Fruit fly (Drosophila melanogaster) whole organism, embryonic: Measurements from ENCODE around the gene Fpgs1.
A peak's percentile ranks its signal among the peaks of the same experiment; 100 is the strongest.

Experiments used
- Blimp-1 ChIP-seq: fragments of 200-800 bp; sonication (Bioruptor generic); optimal IDR thresholded peaks from 3 replicates; lab custom pipeline; 2018; ENCODE audit warnings: missing biosample characterization, missing genetic modification characterization, mild to moderate bottlenecking, moderate library complexity, missing genetic modification reagents
- CG10147 ChIP-seq: fragments of 200-800 bp; sonication (Bioruptor generic); optimal IDR thresholded peaks from 2 replicates; lab custom pipeline; 2019; ENCODE audit warnings: missing biosample characterization, mild to moderate bottlenecking, missing genetic modification characterization, moderate library complexity
- CG10321 ChIP-seq: fragments of 200-800 bp; sonication (Bioruptor generic); IDR thresholded peaks from 2 replicates; pipeline ENCODE4 v1.3.6; 2022; ENCODE audit warnings: missing biosample characterization, missing genetic modification characterization
- CG10366 ChIP-seq: fragments of 200-800 bp; sonication (Bioruptor generic); IDR thresholded peaks from 2 replicates; pipeline ENCODE4 v1.3.6; 2022; ENCODE audit warnings: missing biosample characterization, missing genetic modification characterization
- CG10462 ChIP-seq: fragments of 200-800 bp; sonication (Bioruptor generic); optimal IDR thresholded peaks from 2 replicates; lab custom pipeline; 2016; ENCODE audit warnings: missing biosample characterization, missing genetic modification characterization
- CG10654 ChIP-seq: fragments of 200-800 bp; sonication (Bioruptor generic); optimal IDR thresholded peaks from 2 replicates; lab custom pipeline; 2016; ENCODE audit warnings: missing biosample characterization, missing genetic modification characterization
- CG12769 ChIP-seq: fragments of 200-800 bp; sonication (Bioruptor generic); optimal IDR thresholded peaks from 2 replicates; lab custom pipeline; 2019; ENCODE audit warnings: missing biosample characterization, mild to moderate bottlenecking, missing genetic modification characterization, moderate library complexity
- CG14441 ChIP-seq: fragments of 200-800 bp; sonication (Bioruptor generic); IDR thresholded peaks from 2 replicates; pipeline ENCODE4 v1.3.6; 2022; ENCODE audit warnings: missing biosample characterization, missing genetic modification characterization
- CG18011 ChIP-seq: fragments of 200-800 bp; sonication (Bioruptor generic); optimal IDR thresholded peaks from 2 replicates; lab custom pipeline; 2017; ENCODE audit warnings: missing biosample characterization, missing genetic modification characterization, mild to moderate bottlenecking, moderate library complexity, missing genotype
- CG30020 ChIP-seq: fragments of 200-800 bp; optimal IDR thresholded peaks from 2 replicates; lab custom pipeline; 2019; ENCODE audit warnings: missing biosample characterization, mild to moderate bottlenecking, missing genetic modification characterization, moderate library complexity
- CG4282 ChIP-seq: fragments of 200-800 bp; sonication (Bioruptor generic); optimal IDR thresholded peaks from 2 replicates; lab custom pipeline; 2016; ENCODE audit warnings: missing biosample characterization, missing genetic modification characterization
- CG4404 ChIP-seq: fragments of 200-800 bp; sonication (Bioruptor generic); IDR thresholded peaks from 2 replicates; pipeline ENCODE4 v1.3.6; 2022; ENCODE audit warnings: missing biosample characterization, missing genetic modification characterization
- CG6683 ChIP-seq: fragments of 200-800 bp; sonication (Bioruptor generic); optimal IDR thresholded peaks from 2 replicates; lab custom pipeline; 2017; ENCODE audit warnings: missing biosample characterization, mild to moderate bottlenecking, missing genetic modification characterization, missing genetic modification reagents
- CG7839 ChIP-seq: fragments of 200-800 bp; sonication (Bioruptor generic); optimal IDR thresholded peaks from 3 replicates; lab custom pipeline; 2018; ENCODE audit warnings: missing biosample characterization, mild to moderate bottlenecking, missing genetic modification characterization, moderate library complexity
- Chrac-16 ChIP-seq: fragments of 200-800 bp; sonication (Bioruptor generic); optimal IDR thresholded peaks from 3 replicates; lab custom pipeline; 2016; ENCODE audit warnings: missing biosample characterization, missing genetic modification characterization
- D ChIP-seq, 2 experiments: fragments of 200-800 bp in 1 of 2; fragments of >200 bp in 1 of 2; sonication (Bioruptor generic) in 1 of 2; optimal IDR thresholded peaks; 2 replicates in 1 of 2; 3 replicates in 1 of 2; lab custom pipeline; 2017; ENCODE audit warnings: mild to moderate bottlenecking in 1 of 2, missing biosample characterization in 1 of 2, missing genetic modification characterization in 1 of 2, missing genetic modification reagents in 1 of 2
- D19A ChIP-seq: fragments of 200-800 bp; optimal IDR thresholded peaks from 3 replicates; lab custom pipeline; 2019; ENCODE audit warnings: missing biosample characterization, mild to moderate bottlenecking, missing genetic modification characterization, moderate library complexity
- Dek ChIP-seq: fragments of 200-800 bp; sonication (Bioruptor generic); optimal IDR thresholded peaks from 3 replicates; lab custom pipeline; 2019; ENCODE audit warnings: missing biosample characterization, mild to moderate bottlenecking, missing genetic modification characterization, moderate library complexity
- H15 ChIP-seq: fragments of 200-800 bp; sonication (Bioruptor generic); IDR thresholded peaks from 3 replicates; pipeline ENCODE4 v1.3.6; 2022; ENCODE audit warnings: missing biosample characterization, missing genetic modification characterization
- Hand ChIP-seq: fragments of 200-800 bp; sonication (Bioruptor generic); optimal IDR thresholded peaks from 2 replicates; lab custom pipeline; 2017; ENCODE audit warnings: mild to moderate bottlenecking, missing biosample characterization, missing genetic modification reagents, missing genetic modification characterization
- Hr51 ChIP-seq, 2 experiments: fragments of 200-800 bp; sonication (Bioruptor generic); optimal IDR thresholded peaks; 2 replicates in 1 of 2; 3 replicates in 1 of 2; lab custom pipeline; 2016 to 2018; ENCODE audit warnings: missing biosample characterization in 2 of 2, missing genetic modification characterization in 2 of 2, mild to moderate bottlenecking in 1 of 2, moderate library complexity in 1 of 2
- Lhr ChIP-seq: fragments of 200-800 bp; sonication (Bioruptor generic); optimal IDR thresholded peaks from 3 replicates; lab custom pipeline; 2017; ENCODE audit warnings: mild to moderate bottlenecking, missing biosample characterization, missing genetic modification reagents, missing genetic modification characterization
- NC2β ChIP-seq: fragments of 200-800 bp; sonication (Bioruptor generic); optimal IDR thresholded peaks from 2 replicates; lab custom pipeline; 2016; ENCODE audit warnings: missing biosample characterization, missing genetic modification characterization
- Nf-YB ChIP-seq: fragments of 200-800 bp; sonication (Bioruptor generic); optimal IDR thresholded peaks from 3 replicates; lab custom pipeline; 2019; ENCODE audit warnings: missing biosample characterization, mild to moderate bottlenecking, missing genetic modification characterization, moderate library complexity
- Optix ChIP-seq: fragments of 200-800 bp; sonication (Bioruptor generic); IDR thresholded peaks from 3 replicates; pipeline ENCODE4 v1.3.6; 2022; ENCODE audit warnings: missing biosample characterization, missing genetic modification characterization
- Vsx1 ChIP-seq: fragments of 200-800 bp; sonication (Bioruptor generic); optimal IDR thresholded peaks from 2 replicates; lab custom pipeline; 2017; ENCODE audit warnings: missing biosample characterization, mild to moderate bottlenecking, missing genetic modification characterization, missing genetic modification reagents
- ac ChIP-seq: fragments of 200-800 bp; sonication (Bioruptor generic); optimal IDR thresholded peaks from 3 replicates; lab custom pipeline; 2017; ENCODE audit warnings: missing biosample characterization, mild to moderate bottlenecking, missing genetic modification characterization
- br ChIP-seq: fragments of >200 bp; optimal IDR thresholded peaks from 2 replicates; lab custom pipeline; 2017
- en ChIP-seq: fragments of 200-800 bp; sonication (Bioruptor generic); optimal IDR thresholded peaks from 2 replicates; lab custom pipeline; 2016; ENCODE audit warnings: missing biosample characterization, missing genetic modification characterization
- fd96Cb ChIP-seq: fragments of 200-800 bp; sonication (Bioruptor generic); optimal IDR thresholded peaks from 2 replicates; lab custom pipeline; 2018; ENCODE audit warnings: missing biosample characterization, mild to moderate bottlenecking, missing genetic modification characterization, moderate library complexity
- fru ChIP-seq: fragments of >200 bp; optimal IDR thresholded peaks from 2 replicates; lab custom pipeline; 2017
- ftz-f1 ChIP-seq: fragments of 200-800 bp; sonication (Bioruptor generic); optimal IDR thresholded peaks from 2 replicates; lab custom pipeline; 2016; ENCODE audit warnings: missing biosample characterization, missing genetic modification characterization
- gce ChIP-seq: fragments of 200-800 bp; sonication (Bioruptor generic); IDR thresholded peaks from 3 replicates; pipeline ENCODE4 v1.3.6; 2022; ENCODE audit warnings: missing biosample characterization, missing genetic modification characterization
- gem ChIP-seq: fragments of 200-800 bp; sonication (Bioruptor generic); optimal IDR thresholded peaks from 2 replicates; lab custom pipeline; 2019; ENCODE audit warnings: missing biosample characterization, mild to moderate bottlenecking, missing genetic modification characterization, moderate library complexity
- gsb ChIP-seq: fragments of 200-800 bp; sonication (Bioruptor generic); IDR thresholded peaks from 2 replicates; pipeline ENCODE4 v1.3.6; 2022; ENCODE audit warnings: missing biosample characterization, missing genetic modification characterization
- jumu ChIP-seq: fragments of 200-800 bp; sonication (Bioruptor generic); optimal IDR thresholded peaks from 3 replicates; lab custom pipeline; 2016; ENCODE audit warnings: missing biosample characterization, missing genetic modification characterization
- kni ChIP-seq: fragments of 200-800 bp; sonication (Bioruptor generic); optimal IDR thresholded peaks from 3 replicates; lab custom pipeline; 2017; ENCODE audit warnings: mild to moderate bottlenecking, missing biosample characterization, missing genetic modification reagents, missing genetic modification characterization
- nau ChIP-seq: fragments of 200-800 bp; sonication (Bioruptor generic); optimal IDR thresholded peaks from 3 replicates; lab custom pipeline; 2017; ENCODE audit warnings: missing biosample characterization, mild to moderate bottlenecking, missing genetic modification characterization, missing genetic modification reagents
- nerfin-2 ChIP-seq: fragments of 200-800 bp; sonication (Bioruptor generic); IDR thresholded peaks from 2 replicates; pipeline ENCODE4 v1.3.6; 2022; ENCODE audit warnings: missing biosample characterization, missing genetic modification characterization; ENCODE audit not compliant: partially characterized antibody
- pan ChIP-seq, 4 experiments: fragments of >200 bp in 3 of 4; fragments of 200-800 bp in 1 of 4; sonication (Bioruptor generic) in 1 of 4; optimal IDR thresholded peaks in 3 of 4; IDR thresholded peaks in 1 of 4; 2 replicates each; pipeline versions ENCODE4 v1.3.6 to Lab custom; 2017 to 2022; ENCODE audit warnings: missing biosample characterization in 2 of 4, missing genetic modification characterization in 2 of 4, mixed read lengths in 1 of 4
- pita ChIP-seq: fragments of 200-800 bp; sonication (Bioruptor generic); optimal IDR thresholded peaks from 2 replicates; lab custom pipeline; 2017; ENCODE audit warnings: missing biosample characterization, mild to moderate bottlenecking, missing genetic modification characterization
- row ChIP-seq: fragments of 200-800 bp; sonication (Bioruptor generic); IDR thresholded peaks from 3 replicates; pipeline ENCODE4 v1.3.6; 2022; ENCODE audit warnings: missing biosample characterization, missing genetic modification characterization
- sens-2 ChIP-seq: fragments of 200-800 bp; sonication (Bioruptor generic); IDR thresholded peaks from 2 replicates; pipeline ENCODE4 v1.3.6; 2022; ENCODE audit warnings: missing biosample characterization, missing genetic modification characterization
- shn ChIP-seq: fragments of 200-800 bp; sonication (Bioruptor generic); optimal IDR thresholded peaks from 3 replicates; lab custom pipeline; 2016; ENCODE audit warnings: missing biosample characterization, missing genetic modification characterization
- sisA ChIP-seq: fragments of 200-800 bp; sonication (Bioruptor generic); IDR thresholded peaks from 2 replicates; pipeline ENCODE4 v1.3.6; 2022; ENCODE audit warnings: missing biosample characterization, missing genetic modification characterization
- so ChIP-seq: fragments of 200-800 bp; sonication (Bioruptor generic); IDR thresholded peaks from 3 replicates; pipeline ENCODE4 v1.3.6; 2022; ENCODE audit warnings: missing biosample characterization, missing genetic modification characterization
- trh ChIP-seq: fragments of 200-800 bp; sonication (Bioruptor generic); optimal IDR thresholded peaks from 2 replicates; lab custom pipeline; 2016; ENCODE audit warnings: missing biosample characterization, missing genetic modification characterization
- vvl ChIP-seq: fragments of 200-800 bp; sonication (Bioruptor generic); IDR thresholded peaks from 2 replicates; pipeline ENCODE4 v1.3.6; 2022; ENCODE audit warnings: missing biosample characterization, missing genetic modification characterization
- zen ChIP-seq: fragments of 200-800 bp; sonication (Bioruptor generic); optimal IDR thresholded peaks from 3 replicates; lab custom pipeline; 2018; ENCODE audit warnings: missing biosample characterization, mild to moderate bottlenecking, missing genetic modification characterization, moderate library complexity

Gene Fpgs1

DNA sequence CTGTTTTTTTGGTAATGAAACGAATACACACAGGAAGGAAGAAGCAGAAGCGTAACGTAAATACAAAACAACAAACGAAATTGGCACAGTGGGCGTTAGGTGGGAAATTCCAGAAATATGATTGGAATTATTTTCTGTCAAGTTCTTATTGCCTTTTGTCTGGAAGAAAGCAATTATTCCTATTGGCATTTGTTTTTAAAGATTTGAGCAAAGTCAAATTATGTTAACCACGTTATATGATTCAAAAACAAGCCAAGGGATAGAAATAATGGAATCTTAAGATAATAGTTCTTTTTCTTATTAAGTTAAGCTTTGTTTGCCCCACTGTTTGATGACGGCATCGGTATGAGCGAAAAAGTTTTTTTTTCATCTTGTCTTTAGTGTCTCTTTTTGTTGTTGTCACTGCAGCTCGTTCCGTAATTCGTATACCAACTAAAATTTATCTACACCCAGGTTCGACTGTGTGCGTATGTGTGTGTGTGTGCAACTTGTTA is 32.1 kb upstream of the Fpgs1 start (continued):
- TF ChIP-seq D (optimal IDR thresholded peaks at IDR 0.05; lab: Kevin White, UChicago) (no peak), D (GFP tag; optimal IDR thresholded peaks at IDR 0.05; lab: Kevin White, UChicago) (peak; percentile 89), CG7839 (tag; lab: Kevin White, UChicago) (peak; percentile 98), pan (optimal IDR thresholded peaks at IDR 0.05; lab: Kevin White, UChicago) (no peak), pan (GFP tag; optimal IDR thresholded peaks at IDR 0.05 in 1 of 2, IDR thresholded peaks at IDR 0.05 in 1 of 2) (peak in 1 of 2 experiments; percentile 95), pita (GFP tag; lab: Kevin White, UChicago) (no peak), Dek (peak; percentile 97), jumu (GFP tag; lab: Kevin White, UChicago) (peak; percentile 92), Hand (GFP tag; lab: Kevin White, UChicago) (peak; percentile 93), sens-2 (GFP tag; lab: Robert Waterston, UW) (peak; percentile 73), vvl (peak; percentile 94), ftz-f1 (GFP tag; lab: Kevin White, UChicago) (no peak), trh (GFP tag; lab: Kevin White, UChicago) (peak; percentile 88), CG10147 (peak; percentile 96), CG10654 (GFP tag; lab: Kevin White, UChicago) (peak; percentile 91), gce (GFP tag; lab: Robert Waterston, UW) (peak; percentile 87; the same call in 2 of the 3 replicates), gem (tag; lab: Kevin White, UChicago) (peak; percentile 98), Vsx1 (GFP tag; lab: Kevin White, UChicago) (peak; percentile 81), kni (GFP tag; lab: Kevin White, UChicago) (no peak), Hr51 (GFP tag; optimal IDR thresholded peaks at IDR 0.05; lab: Kevin White, UChicago) (peak; percentile 92 to 98), CG4282 (GFP tag; lab: Kevin White, UChicago) (peak; percentile 93), CG30020 (tag; lab: Kevin White, UChicago) (peak; percentile 71), gsb (GFP tag; lab: Robert Waterston, UW) (peak; percentile 88), Nf-YB (GFP tag; lab: Kevin White, UChicago) (peak; percentile 81), Chrac-16 (GFP tag; lab: Kevin White, UChicago) (peak; percentile 90), so (peak; percentile 93), CG4404 (peak; percentile 84), Lhr (peak; percentile 73), CG6683 (peak; percentile 89), row (GFP tag; lab: Robert Waterston, UW) (peak; percentile 93), CG14441 (GFP tag; lab: Robert Waterston, UW) (peak; percentile 94), zen (peak; percentile 74), CG18011 (GFP tag; lab: Kevin White, UChicago) (peak; percentile 83), nerfin-2 (no peak), CG10366 (GFP tag; lab: Robert Waterston, UW) (peak; percentile 88), ac (GFP tag; lab: Kevin White, UChicago) (peak; percentile 70), Optix (peak; percentile 83), D19A (tag; lab: Kevin White, UChicago) (peak; percentile 89), CG12769 (tag; lab: Kevin White, UChicago) (peak; percentile 91), NC2β (GFP tag; lab: Kevin White, UChicago) (peak; percentile 92), H15 (GFP tag; lab: Robert Waterston, UW) (peak; percentile 86), Blimp-1 (peak; percentile 88), CG10321 (peak; percentile 76; the same call in 1 of the 2 replicates), sisA (GFP tag; lab: Robert Waterston, UW) (peak; percentile 92), br (no peak), CG10462 (peak; percentile 87), shn (GFP tag; lab: Kevin White, UChicago) (peak; percentile 96), en (peak; percentile 94), nau (GFP tag; lab: Kevin White, UChicago) (peak; percentile 96), fd96Cb (tag; lab: Kevin White, UChicago) (peak; percentile 96), fru (lab: Kevin White, UChicago) (no peak)
